Fruit fly (Drosophila melanogaster) whole organism, wandering third instar larva: ENCODE measurements around the gene Ir10a.

ENCODE experiments used
- Abd-B ChIP-seq: fragments of >200 bp; optimal IDR thresholded peaks from 2 replicates; lab custom pipeline; 2017; ENCODE audit warnings: missing biosample characterization, missing genetic modification characterization
- CG32264 ChIP-seq: fragments of 200-800 bp; sonication (Bioruptor generic); optimal IDR thresholded peaks from 2 replicates; lab custom pipeline; 2016; ENCODE audit warnings: missing biosample characterization, missing genetic modification characterization
- CG9705 ChIP-seq: fragments of 200-800 bp; sonication (Bioruptor generic); optimal IDR thresholded peaks from 2 replicates; lab custom pipeline; 2018; ENCODE audit warnings: missing biosample characterization, mild to moderate bottlenecking, missing genetic modification characterization
- CrebA ChIP-seq: fragments of 200-800 bp; sonication (Bioruptor generic); optimal IDR thresholded peaks from 2 replicates; lab custom pipeline; 2016; ENCODE audit warnings: missing biosample characterization, mild to moderate bottlenecking, missing genetic modification characterization, borderline replicate concordance
- Dfd ChIP-seq: fragments of >200 bp; optimal IDR thresholded peaks from 2 replicates; lab custom pipeline; 2017; ENCODE audit warnings: missing biosample characterization, missing genetic modification characterization
- Dif ChIP-seq: fragments of 200-275, 200-300 bp; sonication (Bioruptor generic); optimal IDR thresholded peaks from 2 replicates; lab custom pipeline; 2018; ENCODE audit warnings: missing biosample characterization, missing genetic modification characterization; ENCODE audit not compliant: partially characterized antibody
- GATAd ChIP-seq: sonication (Bioruptor generic); optimal IDR thresholded peaks from 2 replicates; lab custom pipeline; 2016; ENCODE audit warnings: missing biosample characterization, missing genetic modification characterization
- HLH106 ChIP-seq: fragments of 200-800 bp; optimal IDR thresholded peaks from 3 replicates; lab custom pipeline; 2019; ENCODE audit warnings: missing biosample characterization, mild to moderate bottlenecking, missing genetic modification characterization, moderate library complexity
- Hnf4 ChIP-seq: fragments of 200-800 bp; sonication (Bioruptor generic); optimal IDR thresholded peaks from 2 replicates; lab custom pipeline; 2016; ENCODE audit warnings: missing biosample characterization, mild to moderate bottlenecking, missing genetic modification characterization
- Hr78 ChIP-seq: fragments of >200 bp; optimal IDR thresholded peaks from 2 replicates; lab custom pipeline; 2017; ENCODE audit warnings: missing biosample characterization, missing genetic modification characterization
- Hr83 ChIP-seq: fragments of 200-300 bp; sonication (Bioruptor generic); optimal IDR thresholded peaks from 2 replicates; lab custom pipeline; 2016; ENCODE audit warnings: missing biosample characterization, mild to moderate bottlenecking, missing genetic modification characterization, moderate library complexity; ENCODE audit not compliant: poor library complexity, severe bottlenecking
- Jra ChIP-seq: sonication (Bioruptor generic); optimal IDR thresholded peaks from 2 replicates; lab custom pipeline; 2016; ENCODE audit warnings: missing biosample characterization, missing genetic modification characterization
- Mio ChIP-seq: sonication (Bioruptor generic); optimal IDR thresholded peaks from 2 replicates; lab custom pipeline; 2016; ENCODE audit warnings: missing biosample characterization, missing genetic modification characterization
- Myc ChIP-seq: fragments of >200 bp; optimal IDR thresholded peaks from 2 replicates; lab custom pipeline; 2017
- N ChIP-seq: fragments of >200 bp; optimal IDR thresholded peaks from 2 replicates; lab custom pipeline; 2018; ENCODE audit warnings: missing biosample characterization, missing external identifiers, missing genetic modification characterization
- OdsH ChIP-seq: fragments of 200-800 bp; sonication (Bioruptor generic); optimal IDR thresholded peaks from 2 replicates; lab custom pipeline; 2016; ENCODE audit warnings: missing biosample characterization, mild to moderate bottlenecking, missing genetic modification characterization
- Rel ChIP-seq, 2 experiments: fragments of 200-800 bp; sonication (Bioruptor generic) in 1 of 2; optimal IDR thresholded peaks; 2 replicates in 1 of 2; 3 replicates in 1 of 2; lab custom pipeline; 2016 to 2019; ENCODE audit warnings: mild to moderate bottlenecking in 2 of 2, missing biosample characterization in 2 of 2, missing genetic modification characterization in 2 of 2, moderate library complexity in 1 of 2
- Sp1 ChIP-seq: fragments of 200-800 bp; sonication (Bioruptor generic); optimal IDR thresholded peaks from 3 replicates; lab custom pipeline; 2019; ENCODE audit warnings: missing biosample characterization, mild to moderate bottlenecking, missing genetic modification characterization, moderate library complexity
- Vsx2 ChIP-seq: fragments of 200-300, 225-300 bp; sonication (Bioruptor generic); optimal IDR thresholded peaks from 2 replicates; lab custom pipeline; 2018; ENCODE audit warnings: missing biosample characterization, missing genetic modification characterization; ENCODE audit not compliant: partially characterized antibody
- br ChIP-seq: fragments of 200-800 bp; sonication (Bioruptor generic); optimal IDR thresholded peaks from 2 replicates; lab custom pipeline; 2016; ENCODE audit warnings: missing biosample characterization, missing genetic modification characterization
- brk ChIP-seq: fragments of 200-800 bp; sonication (Bioruptor generic); optimal IDR thresholded peaks from 2 replicates; lab custom pipeline; 2016; ENCODE audit warnings: missing biosample characterization, mild to moderate bottlenecking, missing genetic modification characterization
- dmrt93B ChIP-seq: fragments of 200-800 bp; sonication (Bioruptor generic); optimal IDR thresholded peaks from 2 replicates; lab custom pipeline; 2018; ENCODE audit warnings: missing biosample characterization, mild to moderate bottlenecking, missing genetic modification characterization
- dsf ChIP-seq: sonication (Bioruptor generic); optimal IDR thresholded peaks from 2 replicates; lab custom pipeline; 2016; ENCODE audit warnings: missing biosample characterization, missing genetic modification characterization, borderline replicate concordance
- ey ChIP-seq: fragments of 200-800 bp; sonication (Bioruptor generic); optimal IDR thresholded peaks from 2 replicates; lab custom pipeline; 2016; ENCODE audit warnings: missing biosample characterization, missing genetic modification characterization
- foxo ChIP-seq, 2 experiments: fragments of 200-800 bp; sonication (Bioruptor generic); optimal IDR thresholded peaks; 2 replicates in 1 of 2; 3 replicates in 1 of 2; lab custom pipeline; 2016 to 2017; ENCODE audit warnings: missing biosample characterization in 2 of 2, missing genetic modification characterization in 2 of 2
- fru ChIP-seq: fragments of 200-800 bp; sonication (Bioruptor generic); optimal IDR thresholded peaks from 3 replicates; lab custom pipeline; 2016; ENCODE audit warnings: missing biosample characterization, mild to moderate bottlenecking, missing genetic modification characterization
- h ChIP-seq: fragments of 200-800 bp; sonication (Bioruptor generic); optimal IDR thresholded peaks from 3 replicates; lab custom pipeline; 2016; ENCODE audit warnings: missing biosample characterization, mild to moderate bottlenecking, missing genetic modification characterization
- jim ChIP-seq: fragments of 175-275, 200-325 bp; sonication (Bioruptor generic); optimal IDR thresholded peaks from 2 replicates; lab custom pipeline; 2016; ENCODE audit warnings: missing biosample characterization, mild to moderate bottlenecking, missing genetic modification characterization
- lola ChIP-seq: fragments of >200 bp; optimal IDR thresholded peaks from 2 replicates; lab custom pipeline; 2017; ENCODE audit warnings: missing biosample characterization, missing genetic modification characterization
- pan ChIP-seq: fragments of >200 bp; optimal IDR thresholded peaks from 2 replicates; lab custom pipeline; 2017
- psq ChIP-seq: fragments of 200-800 bp; sonication (Bioruptor generic); optimal IDR thresholded peaks from 3 replicates; lab custom pipeline; 2017; ENCODE audit warnings: missing biosample characterization, mild to moderate bottlenecking, missing genetic modification characterization, moderate library complexity
- rgr ChIP-seq: fragments of 200-800 bp; sonication (Bioruptor generic); optimal IDR thresholded peaks from 3 replicates; lab custom pipeline; 2016; ENCODE audit warnings: missing biosample characterization, mild to moderate bottlenecking, missing genetic modification characterization
- sage ChIP-seq: fragments of 200-800 bp; sonication (Bioruptor generic); optimal IDR thresholded peaks from 2 replicates; lab custom pipeline; 2016; ENCODE audit warnings: missing biosample characterization, mild to moderate bottlenecking, missing genetic modification characterization
- sv ChIP-seq: fragments of 200-800 bp; sonication (Bioruptor generic); optimal IDR thresholded peaks from 3 replicates; lab custom pipeline; 2016; ENCODE audit warnings: missing biosample characterization, missing genetic modification characterization
- tai ChIP-seq: sonication (Bioruptor generic); optimal IDR thresholded peaks from 2 replicates; lab custom pipeline; 2016; ENCODE audit warnings: missing biosample characterization, missing genetic modification characterization
- usp ChIP-seq: fragments of >200 bp; optimal IDR thresholded peaks from 2 replicates; lab custom pipeline; 2017; ENCODE audit warnings: missing biosample characterization, missing genetic modification characterization
- woc ChIP-seq: sonication (Bioruptor generic); optimal IDR thresholded peaks from 2 replicates; lab custom pipeline; 2016; ENCODE audit warnings: missing biosample characterization, mild to moderate bottlenecking, missing genetic modification characterization

The Ir10a gene

dm6 chrX:11326213-11326731 lies 15.3 kb upstream of the Ir10a start:
- peak in 1 of 2 experiments; percentile 67 for TF ChIP-seq foxo (GFP tag; optimal IDR thresholded peaks at IDR 0.05; lab: Kevin White, UChicago)
- peak; percentile 72 for TF ChIP-seq h (GFP tag; lab: Kevin White, UChicago)
- TF ChIP-seq brk (GFP tag; lab: Kevin White, UChicago) = no peak
- TF ChIP-seq fru = peak; percentile 73
- no peak for TF ChIP-seq tai (GFP tag; lab: Kevin White, UChicago)
- TF ChIP-seq psq (GFP tag; lab: Kevin White, UChicago) = peak; percentile 71
- TF ChIP-seq dmrt93B = no peak
- TF ChIP-seq CG9705 (GFP tag; lab: Kevin White, UChicago) = peak; percentile 38
- TF ChIP-seq sv = peak; percentile 38
- TF ChIP-seq lola (GFP tag; lab: Kevin White, UChicago) = no peak
- peak; percentile 50 for TF ChIP-seq CG32264 (GFP tag; lab: Kevin White, UChicago)
- peak; percentile 54 for TF ChIP-seq Hr83 (GFP tag; lab: Kevin White, UChicago)
- TF ChIP-seq Mio = no peak
- no peak for TF ChIP-seq Hnf4 (GFP tag; lab: Kevin White, UChicago)
- TF ChIP-seq Sp1 (GFP tag; lab: Kevin White, UChicago) = peak; percentile 56
- TF ChIP-seq HLH106 (tag; lab: Kevin White, UChicago) = peak; percentile 69
- no peak for TF ChIP-seq GATAd (GFP tag; lab: Kevin White, UChicago)
- TF ChIP-seq Jra (GFP tag; lab: Kevin White, UChicago) = no peak
- peak; percentile 70 for TF ChIP-seq br (GFP tag; lab: Kevin White, UChicago)
- TF ChIP-seq rgr (GFP tag; lab: Kevin White, UChicago) = peak; percentile 70
- no peak for TF ChIP-seq Rel (GFP tag; optimal IDR thresholded peaks at IDR 0.05; lab: Kevin White, UChicago)
- TF ChIP-seq Rel (tag; optimal IDR thresholded peaks at IDR 0.05; lab: Kevin White, UChicago) = peak; percentile 76
- peak; percentile 67 for TF ChIP-seq ey (GFP tag; lab: Kevin White, UChicago)
- TF ChIP-seq woc (GFP tag; lab: Kevin White, UChicago) = peak; percentile 48
- peak; percentile 51 for TF ChIP-seq OdsH

dm6 chrX:11325175-11325768 lies 14.3 kb upstream of the Ir10a start, which contains the start of gene Gapvd1:
Gene Gapvd1 (plus strand): TSS chrX:11325385.
- no peak for TF ChIP-seq jim (GFP tag; lab: Kevin White, UChicago)
- TF ChIP-seq Jra (GFP tag; lab: Kevin White, UChicago) = peak; percentile 26
- TF ChIP-seq N = no peak
- TF ChIP-seq HLH106 (tag; lab: Kevin White, UChicago) = no peak
- TF ChIP-seq lola (GFP tag; lab: Kevin White, UChicago) = no peak
- no peak for TF ChIP-seq tai (GFP tag; lab: Kevin White, UChicago)
- no peak for TF ChIP-seq Dif (GFP tag; lab: Kevin White, UChicago)
- peak; percentile 55 for TF ChIP-seq Hnf4 (GFP tag; lab: Kevin White, UChicago)
- no peak for TF ChIP-seq usp
- TF ChIP-seq dsf (GFP tag; lab: Kevin White, UChicago) = no peak
- no peak for TF ChIP-seq dmrt93B
- TF ChIP-seq CrebA (GFP tag; lab: Kevin White, UChicago) = no peak
- no peak for TF ChIP-seq Hr78
- peak; percentile 26 for TF ChIP-seq h (GFP tag; lab: Kevin White, UChicago)
- peak; percentile 8 for TF ChIP-seq fru
- no peak for TF ChIP-seq sage (GFP tag; lab: Kevin White, UChicago)
- no peak for TF ChIP-seq ey (GFP tag; lab: Kevin White, UChicago)
- TF ChIP-seq Mio = no peak
- no peak for TF ChIP-seq pan (lab: Kevin White, UChicago)
- no peak for TF ChIP-seq Hr83 (GFP tag; lab: Kevin White, UChicago)
- TF ChIP-seq GATAd (GFP tag; lab: Kevin White, UChicago) = no peak
- no peak for TF ChIP-seq Myc (lab: Kevin White, UChicago)
- no peak for TF ChIP-seq OdsH
- TF ChIP-seq sv = no peak
- no peak for TF ChIP-seq Sp1 (GFP tag; lab: Kevin White, UChicago)
- no peak for TF ChIP-seq CG9705 (GFP tag; lab: Kevin White, UChicago)
- no peak for TF ChIP-seq rgr (GFP tag; lab: Kevin White, UChicago)
- peak; percentile 3 for TF ChIP-seq br (GFP tag; lab: Kevin White, UChicago)
- TF ChIP-seq Dfd (GFP tag; lab: Kevin White, UChicago) = no peak
- no peak for TF ChIP-seq foxo (GFP tag; optimal IDR thresholded peaks at IDR 0.05; lab: Kevin White, UChicago)
- TF ChIP-seq Vsx2 (GFP tag; lab: Kevin White, UChicago) = no peak
- TF ChIP-seq Rel (GFP tag; optimal IDR thresholded peaks at IDR 0.05; lab: Kevin White, UChicago) = no peak
- no peak for TF ChIP-seq Rel (tag; optimal IDR thresholded peaks at IDR 0.05; lab: Kevin White, UChicago)
- no peak for TF ChIP-seq brk (GFP tag; lab: Kevin White, UChicago)
- no peak for TF ChIP-seq woc (GFP tag; lab: Kevin White, UChicago)
- no peak for TF ChIP-seq psq (GFP tag; lab: Kevin White, UChicago)
- TF ChIP-seq Abd-B = no peak
